Worm (Caenorhabditis elegans): Measurements from ENCODE around the gene thn-5.
"Not testable (repeated sequence)": the region's sequence is repeated elsewhere in the genome, so short reads cannot be mapped to it uniquely, and the experiment has no call there.

The thn-5 gene

ce11 chrIV:5221721-5222120, 8.9 kb upstream of the thn-5 start:
- TF ChIP-seq W03F9.2 (tag; optimal IDR thresholded peaks at IDR 0.05), result no peak
- no peak for TF ChIP-seq him-1 (tag; optimal IDR thresholded peaks at IDR 0.05)
- TF ChIP-seq dao-5 (tag; optimal IDR thresholded peaks at IDR 0.05), result no peak

- TF ChIP-seq him-1 (tag; optimal IDR thresholded peaks at IDR 0.05) (no peak), W03F9.2 (tag; optimal IDR thresholded peaks at IDR 0.05) (no peak), dao-5 (tag; optimal IDR thresholded peaks at IDR 0.05) (no peak)
These were observed 6.4 kb upstream of the thn-5 start, which contains the start of gene Y59E9AL.8 for ce11 chrIV:5224238-5224637. Y59E9AL.8 (minus strand) TSS chrIV:5224338.

- TF ChIP-seq dao-5, W03F9.2, him-1 (tag; optimal IDR thresholded peaks at IDR 0.05): not testable (repeated sequence)
These were observed 5.3 kb upstream of the thn-5 start, which contains the start of gene cylc-1 for ce11 chrIV:5225277-5225822. cylc-1 (minus strand) TSS chrIV:5225772.

- not testable (repeated sequence) for TF ChIP-seq him-1, dao-5, W03F9.2 (tag; optimal IDR thresholded peaks at IDR 0.05)
These were observed 4.1 kb upstream of the thn-5 start, which contains the start of gene nsph-4.1 for ce11 chrIV:5226552-5226951. nsph-4.1 (plus strand) TSS chrIV:5226852.

- TF ChIP-seq W03F9.2 (tag; optimal IDR thresholded peaks at IDR 0.05) (no peak), him-1 (tag; optimal IDR thresholded peaks at IDR 0.05) (no peak), dao-5 (tag; optimal IDR thresholded peaks at IDR 0.05) (no peak)
These were observed 2.0 kb upstream of the thn-5 start, which contains the start of gene thn-6 for ce11 chrIV:5228619-5229018. thn-6 (plus strand) TSS chrIV:5228919.

- TF ChIP-seq him-1, dao-5, W03F9.2 (tag; optimal IDR thresholded peaks at IDR 0.05): not testable (repeated sequence)
These were observed 24.0 kb downstream of the thn-5 start, which contains the start of gene F36H12.10 for ce11 chrIV:5254678-5255077. F36H12.10 (minus strand) TSS chrIV:5254778.

- not testable (repeated sequence) for TF ChIP-seq W03F9.2, dao-5, him-1 (tag; optimal IDR thresholded peaks at IDR 0.05)
These were observed 26.1 kb downstream of the thn-5 start, which contains the start of gene F36H12.9 for ce11 chrIV:5256731-5257130. F36H12.9 (plus strand) TSS chrIV:5257031.

ce11 chrIV:5258385-5258784, 27.8 kb downstream of the thn-5 start, which contains the start of gene ttbk-2.1:
ttbk-2.1 (plus strand) TSS chrIV:5258685.
- TF ChIP-seq W03F9.2, dao-5, him-1 (tag; optimal IDR thresholded peaks at IDR 0.05): not testable (repeated sequence)

- TF ChIP-seq him-1, dao-5, W03F9.2 (tag; optimal IDR thresholded peaks at IDR 0.05): not testable (repeated sequence)
These were observed 29.7 kb downstream of the thn-5 start, which contains the start of gene msp-19 for ce11 chrIV:5260289-5260688. msp-19 (plus strand) TSS chrIV:5260589.

ce11 chrIV:5266474-5266873, 35.8 kb downstream of the thn-5 start, which contains the start of gene F36H12.5:
F36H12.5 (plus strand) TSS chrIV:5266774.
- TF ChIP-seq dao-5 (tag; optimal IDR thresholded peaks at IDR 0.05) (no peak), W03F9.2 (tag; optimal IDR thresholded peaks at IDR 0.05) (no peak), him-1 (tag; optimal IDR thresholded peaks at IDR 0.05) (no peak)

ce11 chrIV:5268803-5269202, 38.2 kb downstream of the thn-5 start, which contains the start of gene F36H12.4:
F36H12.4 (plus strand) TSS chrIV:5269103.
- TF ChIP-seq dao-5 (tag; optimal IDR thresholded peaks at IDR 0.05) (no peak), him-1 (tag; optimal IDR thresholded peaks at IDR 0.05) (no peak), W03F9.2 (tag; optimal IDR thresholded peaks at IDR 0.05) (no peak)

ce11 chrIV:5272518-5272917, 41.9 kb downstream of the thn-5 start, which contains the start of gene F36H12.3:
F36H12.3 (plus strand) TSS chrIV:5272818.
- TF ChIP-seq W03F9.2 (tag; optimal IDR thresholded peaks at IDR 0.05) (no peak), him-1 (tag; optimal IDR thresholded peaks at IDR 0.05) (no peak), dao-5 (tag; optimal IDR thresholded peaks at IDR 0.05) (no peak)

ce11 chrIV:5273385-5273784, 42.8 kb downstream of the thn-5 start:
- TF ChIP-seq W03F9.2 (tag; optimal IDR thresholded peaks at IDR 0.05) (no peak), him-1 (tag; optimal IDR thresholded peaks at IDR 0.05) (no peak)

ce11 chrIV:5274123-5274581, 43.5 kb downstream of the thn-5 start, which contains the start of gene slfl-4:
slfl-4 (plus strand) TSS chrIV:5274531.
- TF ChIP-seq him-1 (tag; optimal IDR thresholded peaks at IDR 0.05) (no peak), W03F9.2 (tag; optimal IDR thresholded peaks at IDR 0.05) (no peak), dao-5 (tag; optimal IDR thresholded peaks at IDR 0.05) (no peak)
